Worm (Caenorhabditis elegans) whole organism, early embryonic: ENCODE results near the gene C24H12.8.

Experiments
- aly-1 ChIP-seq: sonication (generic microtip); optimal IDR thresholded peaks from 2 replicates; lab custom pipeline; 2016; ENCODE audit warnings: missing genetic modification characterization, missing compliant biosample characterization
- ets-7 ChIP-seq: sonication (generic microtip); optimal IDR thresholded peaks from 2 replicates; lab custom pipeline; 2016; ENCODE audit warnings: missing genotype, missing genetic modification characterization, missing compliant biosample characterization
- flt-1 ChIP-seq: fragments of 200-800 bp; sonication (Bioruptor generic); IDR thresholded peaks from 2 replicates; pipeline ENCODE4 v1.3.6; 2022; ENCODE audit warnings: missing genetic modification characterization, missing compliant biosample characterization

DNA sequence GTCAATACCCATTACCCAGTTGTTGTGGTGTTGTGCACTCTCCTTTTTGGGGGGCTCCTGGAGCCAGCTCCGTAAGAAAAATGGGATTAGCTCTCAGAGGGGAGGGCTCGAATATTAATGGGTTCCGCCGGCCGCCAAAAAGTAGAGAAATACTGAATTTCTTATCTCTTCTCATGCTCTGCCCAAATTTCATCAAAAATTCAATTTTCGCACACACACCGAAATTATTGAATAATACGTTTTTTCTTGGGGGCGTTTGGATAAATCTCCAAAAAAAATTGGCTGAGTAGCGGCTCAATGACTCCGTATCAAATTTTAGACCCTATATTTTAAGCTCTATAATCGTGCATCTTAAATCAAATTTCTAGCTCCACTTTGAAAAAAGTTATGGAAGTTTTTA lies 22.8 kb downstream of the C24H12.8 start:
- TF ChIP-seq ets-7 (tag; lab: Kevin White, UChicago), result no peak
- no peak for TF ChIP-seq flt-1 (GFP tag; lab: Robert Waterston, UW)
- no peak for TF ChIP-seq aly-1 (tag; lab: Kevin White, UChicago)
